Fruit fly (Drosophila melanogaster): ENCODE results near the gene Amt.

Gene Amt

DNA sequence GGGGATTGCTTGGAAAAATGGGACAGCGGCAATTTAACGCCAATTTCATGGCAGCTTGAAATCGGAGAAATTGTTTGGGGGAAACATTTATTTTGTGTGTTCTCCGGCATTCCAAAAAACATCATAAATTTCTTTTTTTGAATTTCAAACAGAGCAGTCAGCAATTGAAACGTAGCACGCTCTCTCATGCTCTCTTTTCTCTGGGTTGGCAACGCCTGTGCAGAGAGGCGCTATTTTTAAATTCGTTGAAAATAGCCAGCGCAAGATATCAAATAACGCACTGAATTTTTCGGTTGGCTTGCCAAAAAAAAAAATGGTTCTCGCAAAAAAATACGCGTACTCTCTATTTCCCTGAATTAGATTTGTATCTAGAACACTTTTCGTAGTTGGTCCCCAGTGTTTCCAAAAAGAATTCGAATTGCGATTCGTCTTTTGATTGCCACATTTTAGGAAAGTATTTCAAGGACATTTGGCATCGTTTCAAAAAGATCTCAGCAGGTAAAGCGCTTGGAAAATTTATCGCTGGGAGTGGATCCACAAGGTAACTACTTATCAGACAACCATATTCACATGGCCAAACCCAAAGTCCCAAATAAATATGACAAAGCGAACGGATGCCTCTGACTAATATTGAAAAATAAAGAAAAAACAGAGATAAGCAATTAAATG, 37.2 kb upstream of the Amt start:
- peak; percentile 40 for TF ChIP-seq CG10669 (GFP tag; optimal IDR thresholded peaks at IDR 0.05)
- no peak for TF ChIP-seq pdm3 (GFP tag; optimal IDR thresholded peaks at IDR 0.05)

DNA sequence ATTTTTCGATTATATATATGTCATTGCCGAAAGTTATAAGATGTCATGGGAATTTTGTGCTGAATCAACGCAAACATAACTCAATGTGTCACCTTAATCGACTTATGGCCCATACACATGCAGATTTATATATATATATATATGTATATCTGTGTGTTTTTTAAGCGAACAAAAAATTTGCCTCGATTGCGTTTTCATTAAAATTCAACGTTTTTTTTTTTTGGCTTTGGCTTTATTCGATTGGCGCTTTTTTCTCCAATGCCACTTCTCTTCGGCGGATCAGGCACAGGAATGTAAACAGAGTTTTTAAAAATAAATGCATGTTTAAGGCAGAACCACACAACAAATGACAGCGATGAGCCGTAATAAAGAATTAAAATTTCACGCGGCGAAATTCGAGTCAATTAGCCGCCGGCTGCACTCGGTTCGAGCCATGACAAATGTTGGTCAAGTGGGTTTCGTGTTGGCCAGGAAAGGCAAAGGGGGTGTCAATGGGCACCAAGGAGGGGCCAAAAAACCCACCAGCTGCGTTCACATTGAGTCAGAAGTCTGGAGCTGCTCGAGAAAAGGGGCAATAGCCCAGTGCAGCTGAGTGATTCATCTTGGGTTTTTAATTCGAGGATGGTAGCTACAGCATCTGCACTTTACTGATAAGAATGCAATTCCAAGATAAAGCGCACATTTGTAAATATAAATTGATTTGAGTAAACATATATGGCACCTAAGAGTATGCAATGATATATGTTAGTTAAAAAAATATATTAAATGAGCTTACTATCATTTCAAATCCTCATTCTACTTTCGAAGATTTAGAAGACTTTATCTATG, 34.3 kb upstream of the Amt start:
- TF ChIP-seq Eip78C (GFP tag) (peak; percentile 48), CG8119 (GFP tag; IDR thresholded peaks at IDR 0.05) (no peak), CG6854 (GFP tag; optimal IDR thresholded peaks at IDR 0.05) (no peak), Lpt (GFP tag; optimal IDR thresholded peaks at IDR 0.05) (no peak), CG6808 (GFP tag; optimal IDR thresholded peaks at IDR 0.05) (no peak), fd59A (GFP tag; optimal IDR thresholded peaks at IDR 0.05) (no peak), CG6276 (GFP tag; optimal IDR thresholded peaks at IDR 0.05) (no peak), svp (GFP tag) (peak; percentile 62)

- TF ChIP-seq Eip93F (GFP tag; optimal IDR thresholded peaks at IDR 0.05) (no peak), CG11762 (GFP tag; optimal IDR thresholded peaks at IDR 0.05; ENCODE audit: insufficient read depth) (no peak), Hr38 (GFP tag; optimal IDR thresholded peaks at IDR 0.05) (no peak), Blimp-1 (GFP tag; optimal IDR thresholded peaks at IDR 0.05) (no peak), dsx (GFP tag; optimal IDR thresholded peaks at IDR 0.05; ENCODE audit: poor library complexity, severe bottlenecking) (no peak), CG11294 (GFP tag; IDR thresholded peaks at IDR 0.05) (no peak), CG32006 (GFP tag; optimal IDR thresholded peaks at IDR 0.05) (no peak), spab (GFP tag; optimal IDR thresholded peaks at IDR 0.05) (no peak), CG11902 (GFP tag; optimal IDR thresholded peaks at IDR 0.05) (no peak), Hr39 (GFP tag; optimal IDR thresholded peaks at IDR 0.05) (no peak), esn (GFP tag; optimal IDR thresholded peaks at IDR 0.05) (no peak), acj6 (GFP tag; optimal IDR thresholded peaks at IDR 0.05) (no peak), Hr4 (GFP tag; optimal IDR thresholded peaks at IDR 0.05) (no peak), Smox (GFP tag; optimal IDR thresholded peaks at IDR 0.05) (no peak), Eip75B (GFP tag; optimal IDR thresholded peaks at IDR 0.05) (no peak)
Measured at dm6 chr3R:15282326-15282725, 33.4 kb upstream of the Amt start.

dm6 chr3R:15281335-15281963, 32.5 kb upstream of the Amt start:
- TF ChIP-seq salr (GFP tag; optimal IDR thresholded peaks at IDR 0.05) (no peak), CG1621 (tag; optimal IDR thresholded peaks at IDR 0.05) (no peak), Eip78C (GFP tag) (peak; percentile 44)

DNA sequence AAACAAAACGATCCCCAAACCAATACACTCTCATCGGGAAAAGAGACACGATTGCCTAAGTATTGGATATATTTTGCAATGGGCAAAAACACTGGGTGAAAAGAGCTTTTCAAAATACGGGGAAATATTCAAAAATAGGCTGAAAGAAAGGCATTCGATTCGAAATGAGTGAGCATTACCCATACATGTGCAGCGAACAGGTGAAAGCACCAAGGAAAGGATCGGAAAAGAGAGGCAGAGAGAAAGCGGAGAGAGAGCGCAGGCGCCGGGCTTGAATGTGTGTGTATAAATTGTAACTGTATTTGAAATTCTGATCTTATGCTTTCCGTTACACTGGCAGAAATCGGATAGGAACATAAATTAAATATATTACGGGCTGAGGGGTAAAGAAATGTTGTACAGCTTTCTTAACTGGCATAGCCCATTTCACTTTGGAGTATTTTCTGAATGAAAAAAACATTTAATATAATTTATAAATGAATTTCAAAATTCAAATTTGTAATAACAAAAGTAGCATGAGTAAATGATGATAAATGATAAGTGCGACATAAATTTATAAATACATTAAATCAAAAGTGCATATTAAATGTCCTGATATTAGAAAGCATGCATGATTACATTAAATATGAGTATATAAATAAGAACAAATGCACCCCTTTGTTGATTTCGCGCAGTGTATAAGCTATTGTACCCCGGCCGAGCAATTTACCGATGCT, 31.8 kb upstream of the Amt start:
- TF ChIP-seq pdm3 (GFP tag; optimal IDR thresholded peaks at IDR 0.05) = peak; percentile 67
- peak; percentile 33 for TF ChIP-seq CG4318 (GFP tag; optimal IDR thresholded peaks at IDR 0.05)
- TF ChIP-seq CG31627 (GFP tag; optimal IDR thresholded peaks at IDR 0.05) = peak; percentile 48
- TF ChIP-seq Sox15 (GFP tag; optimal IDR thresholded peaks at IDR 0.05) = peak; percentile 47
- peak; percentile 76 for TF ChIP-seq lz (GFP tag; optimal IDR thresholded peaks at IDR 0.05)
- peak; percentile 27 for TF ChIP-seq CG7368 (GFP tag; optimal IDR thresholded peaks at IDR 0.05)
- peak; percentile 78 for TF ChIP-seq CG32006 (GFP tag; optimal IDR thresholded peaks at IDR 0.05)
- TF ChIP-seq Eip93F (GFP tag; optimal IDR thresholded peaks at IDR 0.05) = peak; percentile 70
- TF ChIP-seq OdsH (GFP tag; optimal IDR thresholded peaks at IDR 0.05) = peak; percentile 77
- peak; percentile 78 for TF ChIP-seq Sox102F (GFP tag; optimal IDR thresholded peaks at IDR 0.05)
- TF ChIP-seq cyc (GFP tag; optimal IDR thresholded peaks at IDR 0.05) = peak; percentile 72
- peak; percentile 7 for TF ChIP-seq dac (GFP tag; optimal IDR thresholded peaks at IDR 0.05)
- peak; percentile 67 for TF ChIP-seq Hr4 (GFP tag; optimal IDR thresholded peaks at IDR 0.05)
- peak; percentile 91 for TF ChIP-seq Eip78C (GFP tag)
- peak; percentile 4 to 33 for TF ChIP-seq ss (GFP tag; optimal IDR thresholded peaks at IDR 0.05)
- peak; percentile 63 for TF ChIP-seq achi (GFP tag; optimal IDR thresholded peaks at IDR 0.05)
- peak; percentile 39 for TF ChIP-seq CG11902 (GFP tag; optimal IDR thresholded peaks at IDR 0.05)
- peak; percentile 18 for TF ChIP-seq CG3032 (tag; optimal IDR thresholded peaks at IDR 0.05)
- no peak for TF ChIP-seq CG11294 (GFP tag; IDR thresholded peaks at IDR 0.05)
- peak; percentile 58 for TF ChIP-seq Eip75B (GFP tag; optimal IDR thresholded peaks at IDR 0.05)
- TF ChIP-seq salr (GFP tag; optimal IDR thresholded peaks at IDR 0.05) = peak in 1 of 2 experiments; percentile 78

All from whole organism, prepupa.